Fruit fly (Drosophila melanogaster): Measurements from ENCODE around the gene CG1677.

DNA sequence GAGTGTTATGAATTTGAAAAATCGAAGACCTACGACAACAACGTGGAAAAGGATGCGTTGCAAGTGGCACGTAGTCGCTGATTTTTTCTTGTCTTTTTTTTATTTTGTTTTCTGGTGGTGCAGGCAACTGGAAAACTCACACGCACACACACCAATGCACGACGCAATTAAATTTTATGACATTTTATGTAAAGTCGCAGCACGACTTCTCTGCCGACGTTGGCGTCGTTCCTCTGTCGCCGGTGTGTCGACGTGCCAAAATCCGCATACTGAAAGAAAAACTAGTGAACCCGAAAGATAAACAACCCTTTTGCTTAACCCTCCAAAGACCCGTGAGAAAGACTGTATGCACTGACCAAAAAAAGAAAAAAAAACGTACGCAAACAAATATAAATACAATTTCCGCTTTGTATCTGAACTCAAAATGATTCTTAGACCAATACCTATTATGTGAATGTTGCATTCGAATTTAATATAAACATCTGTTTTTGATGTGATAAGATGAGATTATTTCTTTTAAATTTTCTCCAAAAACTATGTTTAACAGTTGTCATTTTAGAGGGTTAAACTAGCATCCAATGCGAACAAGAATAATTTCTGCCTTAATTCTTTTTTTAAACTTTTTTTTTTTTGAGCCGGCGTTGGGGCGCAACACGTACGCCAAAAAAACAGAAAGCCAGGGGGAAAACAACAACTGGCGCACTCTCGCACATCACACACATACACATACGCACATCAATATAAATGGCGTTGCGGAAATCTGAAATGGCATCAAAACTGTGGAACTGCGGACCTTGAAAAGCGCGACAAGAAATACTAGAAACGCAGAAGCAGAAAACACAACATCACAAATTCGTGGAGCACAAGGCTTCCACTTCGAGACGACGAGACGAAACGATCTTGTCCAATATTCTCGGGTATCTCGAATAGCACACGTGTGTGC, 71.5 kb downstream of the CG1677 start:
- TF ChIP-seq HLH106 (tag; optimal IDR thresholded peaks at IDR 0.05) = no peak
- TF ChIP-seq OdsH (GFP tag; optimal IDR thresholded peaks at IDR 0.05) = peak; percentile 21
- no peak for TF ChIP-seq Hr83 (GFP tag; optimal IDR thresholded peaks at IDR 0.05; ENCODE audit: poor library complexity, severe bottlenecking)
- peak; percentile 12 for TF ChIP-seq Hnf4 (GFP tag; optimal IDR thresholded peaks at IDR 0.05)
- TF ChIP-seq usp (GFP tag; optimal IDR thresholded peaks at IDR 0.05) = no peak
- peak; percentile 29 for TF ChIP-seq woc (GFP tag; optimal IDR thresholded peaks at IDR 0.05)
- no peak for TF ChIP-seq Myc (optimal IDR thresholded peaks at IDR 0.05)
- TF ChIP-seq psq (GFP tag; optimal IDR thresholded peaks at IDR 0.05) = peak; percentile 16
- TF ChIP-seq Vsx2 (GFP tag; optimal IDR thresholded peaks at IDR 0.05; ENCODE audit: partially characterized antibody) = no peak
- no peak for TF ChIP-seq Rel (GFP tag; optimal IDR thresholded peaks at IDR 0.05)
- TF ChIP-seq Rel (tag; optimal IDR thresholded peaks at IDR 0.05) = no peak
- TF ChIP-seq h (GFP tag; optimal IDR thresholded peaks at IDR 0.05) = peak; percentile 59
- TF ChIP-seq dmrt93B (GFP tag; optimal IDR thresholded peaks at IDR 0.05) = peak; percentile 2
- no peak for TF ChIP-seq jim (GFP tag; optimal IDR thresholded peaks at IDR 0.05)

All from whole organism, wandering third instar larva.